Worm (Caenorhabditis elegans): ENCODE data around the gene acs-1.

The acs-1 gene

DNA sequence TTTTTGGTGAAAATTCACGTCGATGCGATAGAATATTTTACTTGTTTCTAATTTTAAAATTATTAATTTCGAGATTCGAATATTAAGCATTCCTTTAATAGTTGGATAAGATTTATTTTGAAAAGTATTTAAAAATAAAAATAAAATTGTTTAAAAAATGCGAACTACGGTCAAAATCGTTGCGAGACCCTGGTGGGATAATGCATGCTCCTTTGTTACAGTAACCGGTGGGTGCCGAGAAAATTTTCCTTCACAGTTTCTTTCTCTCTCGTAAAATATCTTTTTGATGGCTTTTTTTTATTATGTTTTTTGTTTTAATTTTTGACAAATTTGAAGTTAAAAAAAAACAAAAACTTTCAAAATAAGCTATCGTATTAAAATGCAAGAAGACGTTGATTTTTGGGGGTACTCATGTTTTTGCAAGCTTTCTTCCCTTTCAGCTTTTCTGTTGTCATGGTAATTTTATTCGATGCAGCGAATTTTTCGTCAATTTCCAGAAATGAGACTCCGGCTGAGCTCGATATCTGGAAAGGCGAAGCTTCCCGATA, 28.1 kb upstream of the acs-1 start, which contains the start of gene dgtr-1 (continued):
- TF ChIP-seq lsl-1 (GFP tag; optimal IDR thresholded peaks at IDR 0.05) (peak; percentile 97), D2030.7 (GFP tag; IDR thresholded peaks at IDR 0.05) (no peak), lin-40 (tag; optimal IDR thresholded peaks at IDR 0.05) (no peak), madf-6 (GFP tag; IDR thresholded peaks at IDR 0.05) (peak; percentile 93), ztf-3 (GFP tag; optimal IDR thresholded peaks at IDR 0.05) (no peak), K11D2.4 (GFP tag; IDR thresholded peaks at IDR 0.05) (no peak), ceh-79 (tag; optimal IDR thresholded peaks at IDR 0.05) (no peak), zim-3 (tag; optimal IDR thresholded peaks at IDR 0.05) (no peak), lag-1 (GFP tag; IDR thresholded peaks at IDR 0.05) (no peak), Y67H2A.10 (GFP tag; conservative IDR thresholded peaks at IDR 0.05) (no peak), ZK185.1 (tag; optimal IDR thresholded peaks at IDR 0.05; ENCODE audit: poor library complexity, severe bottlenecking) (no peak), snpc-1.3 (tag; optimal IDR thresholded peaks at IDR 0.05; ENCODE audit: insufficient read depth) (peak; percentile 77), chd-7 (tag; optimal IDR thresholded peaks at IDR 0.05) (no peak), B0019.2 (GFP tag; conservative IDR thresholded peaks at IDR 0.05) (no peak), unc-62 (GFP tag; optimal IDR thresholded peaks at IDR 0.05) (no peak), lin-54 (GFP tag; optimal IDR thresholded peaks at IDR 0.05) (peak; percentile 54), B0261.1 (tag; optimal IDR thresholded peaks at IDR 0.05) (no peak), F52B5.7 (tag; optimal IDR thresholded peaks at IDR 0.05) (no peak), K12H6.12 (tag; optimal IDR thresholded peaks at IDR 0.05) (no peak), tlf-1 (GFP tag; optimal IDR thresholded peaks at IDR 0.05) (no peak), nhr-90 (tag; optimal IDR thresholded peaks at IDR 0.05) (no peak), F57C9.4 (tag; optimal IDR thresholded peaks at IDR 0.05) (no peak), aptf-2 (GFP tag; conservative IDR thresholded peaks at IDR 0.05) (no peak), athp-1 (tag; optimal IDR thresholded peaks at IDR 0.05) (no peak), ccch-3 (GFP tag; optimal IDR thresholded peaks at IDR 0.05) (no peak), nhr-120 (GFP tag; IDR thresholded peaks at IDR 0.05) (no peak), mel-28 (tag; optimal IDR thresholded peaks at IDR 0.05; ENCODE audit: borderline replicate concordance) (no peak), ztf-28 (GFP tag; IDR thresholded peaks at IDR 0.05) (no peak), madf-8 (GFP tag; conservative IDR thresholded peaks at IDR 0.05) (peak; percentile 77), ekl-4 (GFP tag; IDR thresholded peaks at IDR 0.05) (no peak), pbrm-1 (GFP tag; IDR thresholded peaks at IDR 0.05) (no peak), let-607 (tag; optimal IDR thresholded peaks at IDR 0.05) (no peak), rcor-1 (GFP tag; IDR thresholded peaks at IDR 0.05) (0 out of 2 replicates have a peak, but pooled peaks have one; percentile 8), egrh-3 (GFP tag; IDR thresholded peaks at IDR 0.05) (no peak), madf-10 (tag; optimal IDR thresholded peaks at IDR 0.05) (no peak), rpc-1 (optimal IDR thresholded peaks at IDR 0.05) (no peak), rpc-1 (tag; optimal IDR thresholded peaks at IDR 0.05) (no peak), xnd-1 (tag; optimal IDR thresholded peaks at IDR 0.05) (peak; percentile 78), nhr-80 (tag; optimal IDR thresholded peaks at IDR 0.05) (no peak), aptf-3 (GFP tag; IDR thresholded peaks at IDR 0.05) (no peak), F49E8.2 (tag; optimal IDR thresholded peaks at IDR 0.05; ENCODE audit: insufficient read depth) (no peak), rec-8 (tag; optimal IDR thresholded peaks at IDR 0.05) (no peak), unc-130 (GFP tag; optimal IDR thresholded peaks at IDR 0.05) (no peak), ceh-58 (GFP tag; IDR thresholded peaks at IDR 0.05) (no peak), bed-2 (GFP tag; IDR thresholded peaks at IDR 0.05) (no peak), T07F8.4 (tag; optimal IDR thresholded peaks at IDR 0.05) (no peak), lsy-27 (tag; optimal IDR thresholded peaks at IDR 0.05; ENCODE audit: borderline replicate concordance, insufficient read depth) (no peak), attf-6 (GFP tag; IDR thresholded peaks at IDR 0.05) (no peak), F33H1.4 (GFP tag; IDR thresholded peaks at IDR 0.05) (peak; percentile 93)

Measured in whole organism, young adult.